Fruit fly (Drosophila melanogaster): Measurements from ENCODE around the gene Elba3.

The Elba3 gene

dm6 chr2L:4687211-4687610 lies at the start of gene Elba3:
Elba3 (plus strand) TSS chr2L:4687511.
- TF ChIP-seq CG17801 (GFP tag; optimal IDR thresholded peaks at IDR 0.05; ENCODE audit: partially characterized antibody): no peak

- no peak for TF ChIP-seq CG17801 (GFP tag; optimal IDR thresholded peaks at IDR 0.05; ENCODE audit: partially characterized antibody)
Measured at dm6 chr2L:4640996-4641395, 46.3 kb upstream of the Elba3 start, which contains the start of gene BG642163. BG642163 (plus strand) TSS chr2L:4641296.

- no peak for TF ChIP-seq CG17801 (GFP tag; optimal IDR thresholded peaks at IDR 0.05; ENCODE audit: partially characterized antibody)
Measured at dm6 chr2L:4642672-4643071, 44.6 kb upstream of the Elba3 start, which contains the start of gene CG15635. CG15635 (plus strand) TSS chr2L:4642972.

dm6 chr2L:4646751-4647150 lies 40.6 kb upstream of the Elba3 start, which contains the start of gene CG43798:
CG43798 (plus strand) TSS chr2L:4647051.
- no peak for TF ChIP-seq CG17801 (GFP tag; optimal IDR thresholded peaks at IDR 0.05; ENCODE audit: partially characterized antibody)

dm6 chr2L:4648804-4649203 lies 38.5 kb upstream of the Elba3 start:
- no peak for TF ChIP-seq CG17801 (GFP tag; optimal IDR thresholded peaks at IDR 0.05; ENCODE audit: partially characterized antibody)

dm6 chr2L:4650752-4651453 lies 36.4 kb upstream of the Elba3 start, which contains the start of gene CG3355:
CG3355 (plus strand) TSS chr2L:4651403.
- no peak for TF ChIP-seq CG17801 (GFP tag; optimal IDR thresholded peaks at IDR 0.05; ENCODE audit: partially characterized antibody)

dm6 chr2L:4660932-4661331 lies 26.4 kb upstream of the Elba3 start:
- TF ChIP-seq CG17801 (GFP tag; optimal IDR thresholded peaks at IDR 0.05; ENCODE audit: partially characterized antibody): no peak

dm6 chr2L:4682377-4682776 lies 4.9 kb upstream of the Elba3 start, which contains the start of gene CG11929:
CG11929 (plus strand) TSS chr2L:4682677.
- no peak for TF ChIP-seq CG17801 (GFP tag; optimal IDR thresholded peaks at IDR 0.05; ENCODE audit: partially characterized antibody)

dm6 chr2L:4684361-4684760 lies 3.0 kb upstream of the Elba3 start, which contains the start of gene Elba1:
Elba1 (minus strand) TSS chr2L:4684461.
- TF ChIP-seq CG17801 (GFP tag; optimal IDR thresholded peaks at IDR 0.05; ENCODE audit: partially characterized antibody): no peak

- TF ChIP-seq CG17801 (GFP tag; optimal IDR thresholded peaks at IDR 0.05; ENCODE audit: partially characterized antibody): no peak
Measured at dm6 chr2L:4690602-4691001, 3.3 kb downstream of the Elba3 start, which contains the start of gene CG3251. CG3251 (minus strand) TSS chr2L:4690702.

dm6 chr2L:4694421-4694820 lies 7.1 kb downstream of the Elba3 start, which contains the start of gene dcma:
dcma (plus strand) TSS chr2L:4694721.
- TF ChIP-seq CG17801 (GFP tag; optimal IDR thresholded peaks at IDR 0.05; ENCODE audit: partially characterized antibody): no peak

- no peak for TF ChIP-seq CG17801 (GFP tag; optimal IDR thresholded peaks at IDR 0.05; ENCODE audit: partially characterized antibody)
Measured at dm6 chr2L:4698837-4699236, 11.5 kb downstream of the Elba3 start.

dm6 chr2L:4701385-4701784 lies 14.1 kb downstream of the Elba3 start, which contains the start of gene Taf12L:
Taf12L (minus strand) TSS chr2L:4701485.
- TF ChIP-seq CG17801 (GFP tag; optimal IDR thresholded peaks at IDR 0.05; ENCODE audit: partially characterized antibody): no peak

dm6 chr2L:4726021-4726420 lies 38.7 kb downstream of the Elba3 start:
- no peak for TF ChIP-seq CG17801 (GFP tag; optimal IDR thresholded peaks at IDR 0.05; ENCODE audit: partially characterized antibody)

- TF ChIP-seq CG17801 (GFP tag; optimal IDR thresholded peaks at IDR 0.05; ENCODE audit: partially characterized antibody): no peak
Measured at dm6 chr2L:4734358-4734757, 47.0 kb downstream of the Elba3 start, which contains the start of gene CG15631. CG15631 (minus strand) TSS chr2L:4734458.

Data from ovary, adult (tissue).